Worm (Caenorhabditis elegans) whole organism, L4/young adult: ENCODE results near the gene num-1.

Source experiments
- W03F9.2 ChIP-seq: fragments of 150-350 bp; optimal IDR thresholded peaks from 2 replicates; lab custom pipeline; 2014; ENCODE audit warnings: missing biosample characterization, missing genetic modification characterization
- him-1 ChIP-seq: sonication (generic microtip); optimal IDR thresholded peaks from 2 replicates; lab custom pipeline; 2016; ENCODE audit warnings: missing genotype, missing genetic modification reagents, missing genetic modification characterization, missing compliant biosample characterization

ce11 chrV:20783642-20784041 is 46.0 kb upstream of the num-1 start:
- TF ChIP-seq him-1 (tag; lab: Kevin White, UChicago): no peak
- no peak for TF ChIP-seq W03F9.2 (tag; lab: Kevin White, UChicago)
